Worm (Caenorhabditis elegans): ENCODE data around the gene cnp-2.
A peak's percentile ranks its signal among the peaks of the same experiment; 100 is the strongest.

cnp-2 gene

ce11 chrII:12799364-12799763, 38.8 kb downstream of the cnp-2 start:
- no peak for TF ChIP-seq lin-39 (tag; optimal IDR thresholded peaks at IDR 0.05)
- no peak for TF ChIP-seq F13H6.1 (tag; optimal IDR thresholded peaks at IDR 0.05)
- no peak for TF ChIP-seq mbf-1 (tag; optimal IDR thresholded peaks at IDR 0.05)
- no peak for TF ChIP-seq unc-55 (GFP tag; optimal IDR thresholded peaks at IDR 0.05)
- no peak for TF ChIP-seq lin-13 (GFP tag; optimal IDR thresholded peaks at IDR 0.05)
- TF ChIP-seq peb-1 (tag; optimal IDR thresholded peaks at IDR 0.05): no peak
- TF ChIP-seq sem-4 (tag; optimal IDR thresholded peaks at IDR 0.05): no peak
- TF ChIP-seq snpc-4 (tag; optimal IDR thresholded peaks at IDR 0.05): no peak
- TF ChIP-seq mab-5 (tag; optimal IDR thresholded peaks at IDR 0.05): no peak
- TF ChIP-seq ama-1 (optimal IDR thresholded peaks at IDR 0.05): no peak
- TF ChIP-seq nhr-23 (tag; optimal IDR thresholded peaks at IDR 0.05): no peak
- no peak for TF ChIP-seq lsy-2 (tag; optimal IDR thresholded peaks at IDR 0.05)
- TF ChIP-seq nhr-6 (tag; optimal IDR thresholded peaks at IDR 0.05): no peak
- TF ChIP-seq unc-39 (tag; optimal IDR thresholded peaks at IDR 0.05): no peak
- no peak for TF ChIP-seq ztf-11 (tag; optimal IDR thresholded peaks at IDR 0.05)

ce11 chrII:12799927-12800522, 39.4 kb downstream of the cnp-2 start:
- TF ChIP-seq nhr-21 (tag; optimal IDR thresholded peaks at IDR 0.05): peak; percentile 63
- TF ChIP-seq lsy-2 (tag; optimal IDR thresholded peaks at IDR 0.05): peak; percentile 73 to 89
- no peak for TF ChIP-seq nhr-10 (tag; optimal IDR thresholded peaks at IDR 0.05)
- TF ChIP-seq sem-4 (tag; optimal IDR thresholded peaks at IDR 0.05): no peak
- TF ChIP-seq fos-1 (tag; optimal IDR thresholded peaks at IDR 0.05): no peak
- peak; percentile 59 for TF ChIP-seq nhr-25 (tag; optimal IDR thresholded peaks at IDR 0.05)
- TF ChIP-seq F13H6.1 (tag; optimal IDR thresholded peaks at IDR 0.05): peak; percentile 31
- TF ChIP-seq nhr-6 (tag; optimal IDR thresholded peaks at IDR 0.05): no peak
- no peak for TF ChIP-seq nhr-129 (tag; optimal IDR thresholded peaks at IDR 0.05)
- TF ChIP-seq alr-1 (tag; optimal IDR thresholded peaks at IDR 0.05): no peak
- TF ChIP-seq egl-27 (tag; optimal IDR thresholded peaks at IDR 0.05): no peak
- no peak for TF ChIP-seq ceh-16 (tag; optimal IDR thresholded peaks at IDR 0.05)
- TF ChIP-seq mab-5 (tag; optimal IDR thresholded peaks at IDR 0.05): no peak
- TF ChIP-seq nhr-11 (tag; optimal IDR thresholded peaks at IDR 0.05): peak; percentile 66
- no peak for TF ChIP-seq unc-55 (GFP tag; optimal IDR thresholded peaks at IDR 0.05)
- TF ChIP-seq mbf-1 (tag; optimal IDR thresholded peaks at IDR 0.05): no peak
- TF ChIP-seq crh-2 (tag; optimal IDR thresholded peaks at IDR 0.05): peak; percentile 66
- TF ChIP-seq dmd-4 (tag; optimal IDR thresholded peaks at IDR 0.05): no peak
- no peak for TF ChIP-seq aly-2 (tag; optimal IDR thresholded peaks at IDR 0.05)
- TF ChIP-seq snpc-4 (tag; optimal IDR thresholded peaks at IDR 0.05): no peak
- TF ChIP-seq unc-39 (tag; optimal IDR thresholded peaks at IDR 0.05): no peak
- peak; percentile 8 for TF ChIP-seq ztf-4 (tag; optimal IDR thresholded peaks at IDR 0.05)
- peak; percentile 85 for TF ChIP-seq sma-9 (GFP tag; optimal IDR thresholded peaks at IDR 0.05)
- TF ChIP-seq sma-9 (tag; optimal IDR thresholded peaks at IDR 0.05): no peak
- TF ChIP-seq elt-1 (tag; optimal IDR thresholded peaks at IDR 0.05): no peak
- no peak for TF ChIP-seq ceh-82 (tag; optimal IDR thresholded peaks at IDR 0.05)
- no peak for TF ChIP-seq ZK546.5 (tag; optimal IDR thresholded peaks at IDR 0.05)
- TF ChIP-seq lin-39 (tag; optimal IDR thresholded peaks at IDR 0.05): no peak
- TF ChIP-seq R02D3.7 (tag; optimal IDR thresholded peaks at IDR 0.05): no peak
- TF ChIP-seq sma-3 (GFP tag; optimal IDR thresholded peaks at IDR 0.05): peak; percentile 23
- peak; percentile 56 for TF ChIP-seq blmp-1 (tag; optimal IDR thresholded peaks at IDR 0.05; ENCODE audit: insufficient read depth)
- no peak for TF ChIP-seq lin-13 (GFP tag; optimal IDR thresholded peaks at IDR 0.05)
- no peak for TF ChIP-seq zag-1 (tag; optimal IDR thresholded peaks at IDR 0.05)
- TF ChIP-seq mdl-1 (tag; optimal IDR thresholded peaks at IDR 0.05): peak in 1 of 2 experiments; percentile 54
- TF ChIP-seq ama-1 (optimal IDR thresholded peaks at IDR 0.05): no peak
- peak; percentile 1 for TF ChIP-seq C34F6.9 (tag; optimal IDR thresholded peaks at IDR 0.05)
- no peak for TF ChIP-seq elt-3 (tag; optimal IDR thresholded peaks at IDR 0.05)

ce11 chrII:12805161-12805560, 44.6 kb downstream of the cnp-2 start, which contains the start of the genes Y46G5A.18 and Y46G5A.47:
Gene Y46G5A.18 (minus strand): TSS chrII:12805261.
Gene Y46G5A.47 (minus strand): TSS chrII:12805306.
- TF ChIP-seq nhr-77 (tag; optimal IDR thresholded peaks at IDR 0.05) (no peak), nhr-237 (tag; optimal IDR thresholded peaks at IDR 0.05) (no peak), mab-5 (tag; optimal IDR thresholded peaks at IDR 0.05) (no peak), lin-11 (tag; optimal IDR thresholded peaks at IDR 0.05) (no peak)

Data from whole organism, L2 larva.